Worm (Caenorhabditis elegans) whole organism, L1 larva: ENCODE results near the gene flp-6.

ENCODE experiments used
- C16A3.4 ChIP-seq: fragments of 150-350 bp; optimal IDR thresholded peaks from 2 replicates; lab custom pipeline; 2014; ENCODE audit warnings: missing biosample characterization, missing genetic modification characterization
- Y116A8C.19 ChIP-seq: sonication (generic microtip); optimal IDR thresholded peaks from 2 replicates; lab custom pipeline; 2016; ENCODE audit warnings: missing compliant biosample characterization, missing genetic modification characterization, borderline replicate concordance
- alr-1 ChIP-seq: fragments of 200-800 bp; sonication (Bioruptor generic); optimal IDR thresholded peaks from 2 replicates; lab custom pipeline; 2018; ENCODE audit warnings: borderline replicate concordance, mild to moderate bottlenecking, missing genetic modification characterization, missing compliant biosample characterization
- ceh-82 ChIP-seq, 3 experiments: fragments of 150-350 bp in 1 of 3; sonication (generic microtip) in 2 of 3; optimal IDR thresholded peaks; 2 replicates each; lab custom pipeline; 2014 to 2017; ENCODE audit warnings: missing biosample characterization in 3 of 3, missing genetic modification characterization in 3 of 3
- elt-3 ChIP-seq, 6 experiments: fragments of 150-350 bp in 1 of 6; sonication (generic microtip); optimal IDR thresholded peaks; 2 replicates each; lab custom pipeline; 2017 to 2018; ENCODE audit warnings: missing biosample characterization in 6 of 6, missing genetic modification characterization in 6 of 6, inconsistent platforms in 1 of 6
- irx-1 ChIP-seq: sonication (generic microtip); optimal IDR thresholded peaks from 2 replicates; lab custom pipeline; 2016; ENCODE audit warnings: missing genetic modification characterization, missing compliant biosample characterization
- lin-15B ChIP-seq: fragments of 150-350 bp; sonication (generic microtip); optimal IDR thresholded peaks from 3 replicates; lab custom pipeline; 2014; ENCODE audit warnings: missing biosample characterization, missing genetic modification characterization
- nhr-12 ChIP-seq: sonication (generic microtip); optimal IDR thresholded peaks from 2 replicates; lab custom pipeline; 2017; ENCODE audit warnings: missing biosample characterization, missing genetic modification characterization
- nhr-28 ChIP-seq: fragments of 150-350 bp; optimal IDR thresholded peaks from 2 replicates; lab custom pipeline; 2014; ENCODE audit warnings: missing biosample characterization, missing genetic modification characterization
- nhr-71 ChIP-seq: sonication (generic microtip); optimal IDR thresholded peaks from 2 replicates; lab custom pipeline; 2016; ENCODE audit warnings: mild to moderate bottlenecking, missing genetic modification characterization, moderate library complexity, missing compliant biosample characterization
- snpc-4 ChIP-seq: fragments of 150-350 bp; optimal IDR thresholded peaks from 2 replicates; lab custom pipeline; 2014; ENCODE audit warnings: missing biosample characterization, missing genetic modification characterization
- tbx-2 ChIP-seq: sonication (generic microtip); optimal IDR thresholded peaks from 2 replicates; lab custom pipeline; 2016; ENCODE audit warnings: missing genetic modification characterization, missing compliant biosample characterization
- unc-86 ChIP-seq: sonication (generic microtip); optimal IDR thresholded peaks from 2 replicates; lab custom pipeline; 2016; ENCODE audit warnings: missing genetic modification characterization, missing compliant biosample characterization

- TF ChIP-seq Y116A8C.19 (tag; lab: Kevin White, UChicago): no peak
- no peak for TF ChIP-seq irx-1 (tag; lab: Kevin White, UChicago)
- no peak for TF ChIP-seq unc-86 (tag; lab: Kevin White, UChicago)
- TF ChIP-seq tbx-2 (tag; lab: Kevin White, UChicago): no peak
- no peak for TF ChIP-seq elt-3 (tag; optimal IDR thresholded peaks at IDR 0.05; lab: Kevin White, UChicago)
- no peak for TF ChIP-seq nhr-28
- TF ChIP-seq snpc-4 (tag; lab: Kevin White, UChicago): no peak
- TF ChIP-seq nhr-71 (tag; lab: Kevin White, UChicago): no peak
- no peak for TF ChIP-seq alr-1 (tag; lab: Kevin White, UChicago)
- no peak for TF ChIP-seq ceh-82 (tag; optimal IDR thresholded peaks at IDR 0.05; lab: Kevin White, UChicago)
- TF ChIP-seq nhr-12 (tag; lab: Kevin White, UChicago): no peak
- no peak for TF ChIP-seq C16A3.4 (tag; lab: Kevin White, UChicago)
- no peak for TF ChIP-seq lin-15B (tag; lab: Kevin White, UChicago)
These were observed at the start of gene flp-6 for ce11 chrV:9471675-9472074.
